Fruit fly (Drosophila melanogaster): ENCODE measurements around the gene CG45060.

Gene CG45060

dm6 chrX:9911751-9912150 lies 43.4 kb upstream of the CG45060 start (continued):
- peak; percentile 48 for TF ChIP-seq unpg (GFP tag; optimal IDR thresholded peaks at IDR 0.05)
- no peak for TF ChIP-seq lbe (GFP tag; optimal IDR thresholded peaks at IDR 0.05)
- no peak for TF ChIP-seq CG11695 (GFP tag; IDR thresholded peaks at IDR 0.05)
- TF ChIP-seq ranshi (GFP tag; IDR thresholded peaks at IDR 0.05), result no peak
- TF ChIP-seq CG8359 (GFP tag; optimal IDR thresholded peaks at IDR 0.05; ENCODE audit: borderline replicate concordance), result no peak
- no peak for TF ChIP-seq CG15479 (GFP tag; optimal IDR thresholded peaks at IDR 0.05)
- TF ChIP-seq CG7372 (GFP tag; IDR thresholded peaks at IDR 0.05), result no peak
- peak; percentile 62 for TF ChIP-seq nmo (GFP tag; optimal IDR thresholded peaks at IDR 0.05)
- TF ChIP-seq dysf (GFP tag; IDR thresholded peaks at IDR 0.05), result 0 out of 3 replicates have a peak, but pooled peaks have one; percentile 13
- no peak for TF ChIP-seq H15 (GFP tag; IDR thresholded peaks at IDR 0.05)
- TF ChIP-seq CG10543 (GFP tag; optimal IDR thresholded peaks at IDR 0.05), result no peak
- TF ChIP-seq CG13123 (GFP tag; optimal IDR thresholded peaks at IDR 0.05), result no peak
- no peak for TF ChIP-seq fu2 (GFP tag; optimal IDR thresholded peaks at IDR 0.05)
- TF ChIP-seq mam (GFP tag; optimal IDR thresholded peaks at IDR 0.05), result no peak
- no peak for TF ChIP-seq CG2199 (GFP tag; IDR thresholded peaks at IDR 0.05)
- peak; percentile 1 for TF ChIP-seq Xbp1 (GFP tag; optimal IDR thresholded peaks at IDR 0.05)
- no peak for TF ChIP-seq exex (tag; optimal IDR thresholded peaks at IDR 0.05)
- peak; percentile 11 for TF ChIP-seq CG1529 (GFP tag; optimal IDR thresholded peaks at IDR 0.05)
- TF ChIP-seq CG9215 (GFP tag; IDR thresholded peaks at IDR 0.05), result no peak
- TF ChIP-seq Elba2 (GFP tag; optimal IDR thresholded peaks at IDR 0.05), result no peak
- TF ChIP-seq pnt (GFP tag; optimal IDR thresholded peaks at IDR 0.05), result no peak
- no peak for TF ChIP-seq vnd (GFP tag; IDR thresholded peaks at IDR 0.05; ENCODE audit: partially characterized antibody)
- TF ChIP-seq CG8944 (GFP tag; optimal IDR thresholded peaks at IDR 0.05), result no peak
- TF ChIP-seq CG1603 (tag; optimal IDR thresholded peaks at IDR 0.05), result peak; percentile 2
- TF ChIP-seq HLH54F (GFP tag; optimal IDR thresholded peaks at IDR 0.05), result no peak
- no peak for TF ChIP-seq nau (GFP tag; optimal IDR thresholded peaks at IDR 0.05)
- no peak for TF ChIP-seq Scr (GFP tag; IDR thresholded peaks at IDR 0.05; ENCODE audit: partially characterized antibody)
- no peak for TF ChIP-seq hth (optimal IDR thresholded peaks at IDR 0.05)
- peak; percentile 38; the same call in 1 of the 2 replicates for TF ChIP-seq Ada2b (GFP tag; IDR thresholded peaks at IDR 0.05)
- no peak for TF ChIP-seq CG17568 (GFP tag; optimal IDR thresholded peaks at IDR 0.05)
- TF ChIP-seq abd-A (tag; optimal IDR thresholded peaks at IDR 0.05), result no peak
- TF ChIP-seq oc (tag; optimal IDR thresholded peaks at IDR 0.05), result peak; percentile 13
- TF ChIP-seq cwo (GFP tag; optimal IDR thresholded peaks at IDR 0.05), result no peak
- peak; percentile 41 for TF ChIP-seq tap (tag; optimal IDR thresholded peaks at IDR 0.05)
- TF ChIP-seq fd3F (GFP tag; optimal IDR thresholded peaks at IDR 0.05), result no peak
- no peak for TF ChIP-seq CG1832 (GFP tag; optimal IDR thresholded peaks at IDR 0.05)
- TF ChIP-seq Ets97D (GFP tag; optimal IDR thresholded peaks at IDR 0.05), result no peak
- TF ChIP-seq HHEX (GFP tag; optimal IDR thresholded peaks at IDR 0.05), result peak; percentile 1
- TF ChIP-seq CG10267 (tag; optimal IDR thresholded peaks at IDR 0.05), result peak; percentile 8
- TF ChIP-seq Sry-δ (GFP tag; optimal IDR thresholded peaks at IDR 0.05), result no peak
- no peak for TF ChIP-seq Nf-YC (tag; optimal IDR thresholded peaks at IDR 0.05)
- TF ChIP-seq Atf3 (GFP tag; optimal IDR thresholded peaks at IDR 0.05), result no peak
- peak; percentile 3 for TF ChIP-seq CG4820 (GFP tag; optimal IDR thresholded peaks at IDR 0.05)
- no peak for TF ChIP-seq Lhr (GFP tag; optimal IDR thresholded peaks at IDR 0.05)
- TF ChIP-seq Rfx (GFP tag; IDR thresholded peaks at IDR 0.05), result no peak
- no peak for TF ChIP-seq Mrtf (GFP tag; IDR thresholded peaks at IDR 0.05)
- TF ChIP-seq ab (GFP tag; optimal IDR thresholded peaks at IDR 0.05), result no peak
- TF ChIP-seq CG8478 (optimal IDR thresholded peaks at IDR 0.05), result no peak
- no peak for TF ChIP-seq Bteb2 (GFP tag; optimal IDR thresholded peaks at IDR 0.05)
- peak; percentile 41 for TF ChIP-seq Med (GFP tag)
- no peak for TF ChIP-seq odd (GFP tag; optimal IDR thresholded peaks at IDR 0.05)
- TF ChIP-seq CG17361 (GFP tag; IDR thresholded peaks at IDR 0.05), result 0 out of 3 replicates have a peak, but pooled peaks have one; percentile 15

Data from whole organism, embryonic.